Fruit fly (Drosophila melanogaster) whole organism, wandering third instar larva: ENCODE data around the gene nAChRalpha7.

Experiments used
- Abd-B ChIP-seq: fragments of >200 bp; optimal IDR thresholded peaks from 2 replicates; lab custom pipeline; 2017; ENCODE audit warnings: missing biosample characterization, missing genetic modification characterization
- CG32264 ChIP-seq: fragments of 200-800 bp; sonication (Bioruptor generic); optimal IDR thresholded peaks from 2 replicates; lab custom pipeline; 2016; ENCODE audit warnings: missing biosample characterization, missing genetic modification characterization
- CrebA ChIP-seq: fragments of 200-800 bp; sonication (Bioruptor generic); optimal IDR thresholded peaks from 2 replicates; lab custom pipeline; 2016; ENCODE audit warnings: missing biosample characterization, mild to moderate bottlenecking, missing genetic modification characterization, borderline replicate concordance
- Dfd ChIP-seq: fragments of >200 bp; optimal IDR thresholded peaks from 2 replicates; lab custom pipeline; 2017; ENCODE audit warnings: missing biosample characterization, missing genetic modification characterization
- Dif ChIP-seq: fragments of 200-275, 200-300 bp; sonication (Bioruptor generic); optimal IDR thresholded peaks from 2 replicates; lab custom pipeline; 2018; ENCODE audit warnings: missing biosample characterization, missing genetic modification characterization; ENCODE audit not compliant: partially characterized antibody
- GATAd ChIP-seq: sonication (Bioruptor generic); optimal IDR thresholded peaks from 2 replicates; lab custom pipeline; 2016; ENCODE audit warnings: missing biosample characterization, missing genetic modification characterization
- HLH106 ChIP-seq: fragments of 200-800 bp; optimal IDR thresholded peaks from 3 replicates; lab custom pipeline; 2019; ENCODE audit warnings: missing biosample characterization, mild to moderate bottlenecking, missing genetic modification characterization, moderate library complexity
- Hnf4 ChIP-seq: fragments of 200-800 bp; sonication (Bioruptor generic); optimal IDR thresholded peaks from 2 replicates; lab custom pipeline; 2016; ENCODE audit warnings: missing biosample characterization, mild to moderate bottlenecking, missing genetic modification characterization
- Hr78 ChIP-seq: fragments of >200 bp; optimal IDR thresholded peaks from 2 replicates; lab custom pipeline; 2017; ENCODE audit warnings: missing biosample characterization, missing genetic modification characterization
- Hr83 ChIP-seq: fragments of 200-300 bp; sonication (Bioruptor generic); optimal IDR thresholded peaks from 2 replicates; lab custom pipeline; 2016; ENCODE audit warnings: missing biosample characterization, mild to moderate bottlenecking, missing genetic modification characterization, moderate library complexity; ENCODE audit not compliant: poor library complexity, severe bottlenecking
- Jra ChIP-seq: sonication (Bioruptor generic); optimal IDR thresholded peaks from 2 replicates; lab custom pipeline; 2016; ENCODE audit warnings: missing biosample characterization, missing genetic modification characterization
- Mio ChIP-seq: sonication (Bioruptor generic); optimal IDR thresholded peaks from 2 replicates; lab custom pipeline; 2016; ENCODE audit warnings: missing biosample characterization, missing genetic modification characterization
- Myc ChIP-seq: fragments of >200 bp; optimal IDR thresholded peaks from 2 replicates; lab custom pipeline; 2017
- N ChIP-seq: fragments of >200 bp; optimal IDR thresholded peaks from 2 replicates; lab custom pipeline; 2018; ENCODE audit warnings: missing biosample characterization, missing external identifiers, missing genetic modification characterization
- OdsH ChIP-seq: fragments of 200-800 bp; sonication (Bioruptor generic); optimal IDR thresholded peaks from 2 replicates; lab custom pipeline; 2016; ENCODE audit warnings: missing biosample characterization, mild to moderate bottlenecking, missing genetic modification characterization
- Rel ChIP-seq, 2 experiments: fragments of 200-800 bp; sonication (Bioruptor generic) in 1 of 2; optimal IDR thresholded peaks; 2 replicates in 1 of 2; 3 replicates in 1 of 2; lab custom pipeline; 2016 to 2019; ENCODE audit warnings: mild to moderate bottlenecking in 2 of 2, missing biosample characterization in 2 of 2, missing genetic modification characterization in 2 of 2, moderate library complexity in 1 of 2
- Sp1 ChIP-seq: fragments of 200-800 bp; sonication (Bioruptor generic); optimal IDR thresholded peaks from 3 replicates; lab custom pipeline; 2019; ENCODE audit warnings: missing biosample characterization, mild to moderate bottlenecking, missing genetic modification characterization, moderate library complexity
- Vsx2 ChIP-seq: fragments of 200-300, 225-300 bp; sonication (Bioruptor generic); optimal IDR thresholded peaks from 2 replicates; lab custom pipeline; 2018; ENCODE audit warnings: missing biosample characterization, missing genetic modification characterization; ENCODE audit not compliant: partially characterized antibody
- br ChIP-seq: fragments of 200-800 bp; sonication (Bioruptor generic); optimal IDR thresholded peaks from 2 replicates; lab custom pipeline; 2016; ENCODE audit warnings: missing biosample characterization, missing genetic modification characterization
- brk ChIP-seq: fragments of 200-800 bp; sonication (Bioruptor generic); optimal IDR thresholded peaks from 2 replicates; lab custom pipeline; 2016; ENCODE audit warnings: missing biosample characterization, mild to moderate bottlenecking, missing genetic modification characterization
- dmrt93B ChIP-seq: fragments of 200-800 bp; sonication (Bioruptor generic); optimal IDR thresholded peaks from 2 replicates; lab custom pipeline; 2018; ENCODE audit warnings: missing biosample characterization, mild to moderate bottlenecking, missing genetic modification characterization
- dsf ChIP-seq: sonication (Bioruptor generic); optimal IDR thresholded peaks from 2 replicates; lab custom pipeline; 2016; ENCODE audit warnings: missing biosample characterization, missing genetic modification characterization, borderline replicate concordance
- ey ChIP-seq: fragments of 200-800 bp; sonication (Bioruptor generic); optimal IDR thresholded peaks from 2 replicates; lab custom pipeline; 2016; ENCODE audit warnings: missing biosample characterization, missing genetic modification characterization
- foxo ChIP-seq, 2 experiments: fragments of 200-800 bp; sonication (Bioruptor generic); optimal IDR thresholded peaks; 2 replicates in 1 of 2; 3 replicates in 1 of 2; lab custom pipeline; 2016 to 2017; ENCODE audit warnings: missing biosample characterization in 2 of 2, missing genetic modification characterization in 2 of 2
- h ChIP-seq: fragments of 200-800 bp; sonication (Bioruptor generic); optimal IDR thresholded peaks from 3 replicates; lab custom pipeline; 2016; ENCODE audit warnings: missing biosample characterization, mild to moderate bottlenecking, missing genetic modification characterization
- jim ChIP-seq: fragments of 175-275, 200-325 bp; sonication (Bioruptor generic); optimal IDR thresholded peaks from 2 replicates; lab custom pipeline; 2016; ENCODE audit warnings: missing biosample characterization, mild to moderate bottlenecking, missing genetic modification characterization
- lola ChIP-seq: fragments of >200 bp; optimal IDR thresholded peaks from 2 replicates; lab custom pipeline; 2017; ENCODE audit warnings: missing biosample characterization, missing genetic modification characterization
- pan ChIP-seq: fragments of >200 bp; optimal IDR thresholded peaks from 2 replicates; lab custom pipeline; 2017
- psq ChIP-seq: fragments of 200-800 bp; sonication (Bioruptor generic); optimal IDR thresholded peaks from 3 replicates; lab custom pipeline; 2017; ENCODE audit warnings: missing biosample characterization, mild to moderate bottlenecking, missing genetic modification characterization, moderate library complexity
- rgr ChIP-seq: fragments of 200-800 bp; sonication (Bioruptor generic); optimal IDR thresholded peaks from 3 replicates; lab custom pipeline; 2016; ENCODE audit warnings: missing biosample characterization, mild to moderate bottlenecking, missing genetic modification characterization
- sage ChIP-seq: fragments of 200-800 bp; sonication (Bioruptor generic); optimal IDR thresholded peaks from 2 replicates; lab custom pipeline; 2016; ENCODE audit warnings: missing biosample characterization, mild to moderate bottlenecking, missing genetic modification characterization
- sv ChIP-seq: fragments of 200-800 bp; sonication (Bioruptor generic); optimal IDR thresholded peaks from 3 replicates; lab custom pipeline; 2016; ENCODE audit warnings: missing biosample characterization, missing genetic modification characterization
- tai ChIP-seq: sonication (Bioruptor generic); optimal IDR thresholded peaks from 2 replicates; lab custom pipeline; 2016; ENCODE audit warnings: missing biosample characterization, missing genetic modification characterization
- usp ChIP-seq: fragments of >200 bp; optimal IDR thresholded peaks from 2 replicates; lab custom pipeline; 2017; ENCODE audit warnings: missing biosample characterization, missing genetic modification characterization
- woc ChIP-seq: sonication (Bioruptor generic); optimal IDR thresholded peaks from 2 replicates; lab custom pipeline; 2016; ENCODE audit warnings: missing biosample characterization, mild to moderate bottlenecking, missing genetic modification characterization

Gene nAChRalpha7

DNA sequence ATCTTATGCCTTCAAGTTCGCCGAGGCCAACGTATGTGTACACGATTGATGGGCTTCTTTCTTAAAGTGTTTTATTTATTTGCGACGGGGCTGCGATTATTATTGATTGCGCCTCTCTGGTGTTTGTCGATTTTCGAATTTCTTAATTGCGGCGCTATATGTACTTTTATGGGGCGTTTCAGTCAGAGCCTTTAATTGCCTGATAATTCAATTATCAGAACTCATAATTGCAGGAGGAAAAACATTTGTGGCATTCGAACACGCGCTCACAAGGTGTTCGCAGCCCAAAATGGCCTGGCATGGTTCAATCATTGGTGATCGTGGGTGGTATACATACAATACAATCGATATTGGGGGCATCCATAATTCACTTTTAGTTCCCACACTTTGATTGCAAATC, 62.0 kb downstream of the nAChRalpha7 start:
- TF ChIP-seq sv (no peak), Rel (GFP tag; optimal IDR thresholded peaks at IDR 0.05; lab: Kevin White, UChicago) (no peak), Rel (tag; optimal IDR thresholded peaks at IDR 0.05; lab: Kevin White, UChicago) (peak; percentile 37), lola (GFP tag; lab: Kevin White, UChicago) (no peak)

DNA sequence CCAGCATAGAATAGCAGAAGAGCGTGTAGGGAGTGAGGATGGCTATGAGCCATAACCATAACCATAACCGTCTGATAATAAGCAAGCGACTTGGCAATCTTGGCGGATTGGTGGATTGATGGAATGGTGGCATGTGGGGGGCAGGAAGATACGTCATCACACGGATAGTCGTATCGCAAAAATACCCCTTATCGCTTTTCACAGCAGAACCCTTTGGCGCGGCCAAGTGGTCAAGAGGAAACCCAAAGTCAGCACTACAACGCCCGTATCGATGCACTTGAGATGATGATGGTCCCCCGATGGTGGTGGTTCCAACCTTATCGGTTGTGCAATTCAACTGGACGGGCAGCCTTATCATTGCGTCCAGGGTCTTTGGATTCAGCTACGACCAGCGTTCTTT, 62.8 kb downstream of the nAChRalpha7 start:
- TF ChIP-seq Rel (GFP tag; optimal IDR thresholded peaks at IDR 0.05; lab: Kevin White, UChicago): no peak
- peak; percentile 58 for TF ChIP-seq Rel (tag; optimal IDR thresholded peaks at IDR 0.05; lab: Kevin White, UChicago)
- no peak for TF ChIP-seq CG32264

DNA sequence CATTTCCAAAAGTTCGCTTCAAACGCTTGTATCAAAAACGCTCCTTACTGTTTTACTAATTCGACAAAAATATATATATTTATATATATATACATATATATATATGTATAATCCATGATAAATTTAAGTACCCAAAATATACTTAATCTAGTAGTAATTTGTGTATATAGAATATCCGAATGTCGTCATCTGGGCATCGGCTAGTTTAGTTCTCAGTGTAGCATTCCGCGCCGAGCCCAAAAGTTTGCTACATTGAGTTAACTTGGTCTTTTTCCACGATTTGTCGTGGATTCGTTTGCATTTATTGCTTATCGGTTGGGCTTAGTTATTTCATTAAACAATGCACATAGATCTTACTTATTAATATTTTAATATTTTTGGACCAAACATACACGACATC, 67.0 kb downstream of the nAChRalpha7 start:
- no peak for TF ChIP-seq Rel (GFP tag; optimal IDR thresholded peaks at IDR 0.05; lab: Kevin White, UChicago)
- no peak for TF ChIP-seq Rel (tag; optimal IDR thresholded peaks at IDR 0.05; lab: Kevin White, UChicago)
- peak; percentile 21 for TF ChIP-seq Myc (lab: Kevin White, UChicago)
- TF ChIP-seq dsf (GFP tag; lab: Kevin White, UChicago): no peak
- no peak for TF ChIP-seq Sp1 (GFP tag; lab: Kevin White, UChicago)
- TF ChIP-seq Mio (GFP tag; lab: Kevin White, UChicago): no peak
- TF ChIP-seq Abd-B (GFP tag; lab: Kevin White, UChicago): no peak
- TF ChIP-seq dmrt93B (GFP tag; lab: Kevin White, UChicago): no peak
- TF ChIP-seq brk (GFP tag; lab: Kevin White, UChicago): no peak
- TF ChIP-seq HLH106: peak; percentile 33
- TF ChIP-seq br (GFP tag; lab: Kevin White, UChicago): no peak
- TF ChIP-seq Dfd (GFP tag; lab: Kevin White, UChicago): no peak
- peak; percentile 18 for TF ChIP-seq psq (GFP tag; lab: Kevin White, UChicago)
- TF ChIP-seq Hr83 (GFP tag; lab: Kevin White, UChicago): no peak
- no peak for TF ChIP-seq Hr78
- TF ChIP-seq N (GFP tag; lab: Kevin White, UChicago): no peak
- no peak for TF ChIP-seq woc
- TF ChIP-seq Hnf4 (GFP tag; lab: Kevin White, UChicago): no peak
- no peak for TF ChIP-seq h (GFP tag; lab: Kevin White, UChicago)
- TF ChIP-seq rgr (GFP tag; lab: Kevin White, UChicago): peak; percentile 44
- TF ChIP-seq foxo (GFP tag; optimal IDR thresholded peaks at IDR 0.05; lab: Kevin White, UChicago): no peak
- TF ChIP-seq jim: no peak
- TF ChIP-seq pan (lab: Kevin White, UChicago): no peak
- no peak for TF ChIP-seq ey (GFP tag; lab: Kevin White, UChicago)
- TF ChIP-seq tai (GFP tag; lab: Kevin White, UChicago): no peak
- TF ChIP-seq Vsx2 (GFP tag; lab: Kevin White, UChicago): no peak
- TF ChIP-seq GATAd (GFP tag; lab: Kevin White, UChicago): no peak
- TF ChIP-seq Dif (GFP tag; lab: Kevin White, UChicago): no peak

dm6 chrX:19280685-19281084, 67.6 kb downstream of the nAChRalpha7 start:
- no peak for TF ChIP-seq jim
- no peak for TF ChIP-seq HLH106
- no peak for TF ChIP-seq Dfd (GFP tag; lab: Kevin White, UChicago)
- no peak for TF ChIP-seq foxo (GFP tag; optimal IDR thresholded peaks at IDR 0.05; lab: Kevin White, UChicago)
- TF ChIP-seq Dif (GFP tag; lab: Kevin White, UChicago): no peak
- no peak for TF ChIP-seq Rel (GFP tag; optimal IDR thresholded peaks at IDR 0.05; lab: Kevin White, UChicago)
- no peak for TF ChIP-seq Rel (tag; optimal IDR thresholded peaks at IDR 0.05; lab: Kevin White, UChicago)
- TF ChIP-seq OdsH (GFP tag; lab: Kevin White, UChicago): no peak
- TF ChIP-seq pan (lab: Kevin White, UChicago): no peak
- TF ChIP-seq dmrt93B (GFP tag; lab: Kevin White, UChicago): no peak
- no peak for TF ChIP-seq GATAd (GFP tag; lab: Kevin White, UChicago)
- TF ChIP-seq N (GFP tag; lab: Kevin White, UChicago): no peak
- no peak for TF ChIP-seq Hr83 (GFP tag; lab: Kevin White, UChicago)
- no peak for TF ChIP-seq brk (GFP tag; lab: Kevin White, UChicago)

DNA sequence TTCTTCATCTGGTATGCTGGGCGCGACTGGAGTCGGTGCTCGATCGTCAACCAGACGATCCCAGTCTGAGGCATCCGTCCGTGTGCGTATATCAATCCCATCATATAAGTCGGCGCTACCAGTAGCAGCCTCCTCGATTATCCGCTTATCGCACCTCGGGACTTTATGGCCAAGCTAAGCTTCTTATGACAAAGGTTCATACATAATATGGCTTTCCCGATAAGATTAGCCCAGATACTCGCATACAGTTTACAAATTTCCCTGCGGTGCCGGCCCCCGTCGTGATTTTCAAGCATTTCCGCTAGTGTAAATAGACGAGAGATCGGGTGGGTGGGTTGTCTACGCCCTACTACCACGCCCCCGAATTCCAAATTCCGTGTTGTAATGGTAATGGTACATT, 68.0 kb downstream of the nAChRalpha7 start, which contains the start of gene CG8028:
Gene CG8028, minus strand, starts transcription at position 101 of the 400 bp plus-strand sequence.
- TF ChIP-seq woc (no peak), dsf (GFP tag; lab: Kevin White, UChicago) (no peak), psq (GFP tag; lab: Kevin White, UChicago) (no peak), Vsx2 (GFP tag; lab: Kevin White, UChicago) (no peak), HLH106 (no peak), pan (lab: Kevin White, UChicago) (no peak), Jra (GFP tag; lab: Kevin White, UChicago) (no peak), Hnf4 (GFP tag; lab: Kevin White, UChicago) (no peak), usp (GFP tag; lab: Kevin White, UChicago) (no peak), lola (GFP tag; lab: Kevin White, UChicago) (no peak), ey (GFP tag; lab: Kevin White, UChicago) (no peak), br (GFP tag; lab: Kevin White, UChicago) (no peak), CrebA (no peak), sage (no peak)
